Fruit fly (Drosophila melanogaster): ENCODE results near the gene Slob.

DNA sequence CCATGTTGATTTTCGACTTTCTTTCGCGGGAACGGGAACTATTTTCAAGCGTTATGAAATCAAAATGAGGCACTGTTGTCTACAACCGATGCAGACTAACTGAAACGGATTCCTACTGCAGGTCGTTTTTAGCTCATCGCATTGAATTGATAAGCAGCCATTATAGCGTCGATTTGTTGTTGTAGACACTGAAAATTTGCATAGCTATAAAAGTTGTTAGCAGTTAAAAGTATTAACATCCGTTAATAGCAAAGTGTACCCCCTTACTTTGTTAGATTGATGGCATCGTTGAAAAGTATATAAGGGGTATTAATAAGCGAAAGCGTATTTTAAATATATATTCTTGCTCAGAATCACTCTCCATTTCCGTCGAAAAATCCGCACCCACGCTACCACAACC lies 44.5 kb upstream of the Slob start, which contains the start of gene CG13793:
- no peak for TF ChIP-seq psq (optimal IDR thresholded peaks at IDR 0.05)
- no peak for TF ChIP-seq EcR (GFP tag; optimal IDR thresholded peaks at IDR 0.05)
- no peak for TF ChIP-seq CG8478 (optimal IDR thresholded peaks at IDR 0.05)
- TF ChIP-seq Dll (optimal IDR thresholded peaks at IDR 0.05), result no peak
- TF ChIP-seq pan (optimal IDR thresholded peaks at IDR 0.05), result no peak

All from whole organism.